Worm (Caenorhabditis elegans) whole organism, L2 larva: Measurements from ENCODE around the gene fipr-9.

ENCODE experiments used
- C34F6.9 ChIP-seq: fragments of 150-350 bp; optimal IDR thresholded peaks from 2 replicates; lab custom pipeline; 2014; ENCODE audit warnings: missing biosample characterization, missing genetic modification characterization
- R02D3.7 ChIP-seq: fragments of 150-350 bp; optimal IDR thresholded peaks from 2 replicates; lab custom pipeline; 2014; ENCODE audit warnings: missing biosample characterization, missing genetic modification characterization
- Y55F3AM.14 ChIP-seq: fragments of 200-800 bp; sonication (Bioruptor generic); optimal IDR thresholded peaks from 2 replicates; lab custom pipeline; 2018; ENCODE audit warnings: mild to moderate bottlenecking, missing genetic modification characterization, missing compliant biosample characterization
- ZK546.5 ChIP-seq: sonication (generic microtip); optimal IDR thresholded peaks from 2 replicates; lab custom pipeline; 2017; ENCODE audit warnings: missing biosample characterization, missing genetic modification characterization
- ama-1 ChIP-seq: fragments of 150-350 bp; optimal IDR thresholded peaks from 2 replicates; lab custom pipeline; 2018; ENCODE audit warnings: inconsistent platforms
- ceh-16 ChIP-seq: fragments of 150-350 bp; optimal IDR thresholded peaks from 2 replicates; lab custom pipeline; 2014; ENCODE audit warnings: missing biosample characterization, missing genetic modification characterization
- ceh-82 ChIP-seq: fragments of 150-350 bp; optimal IDR thresholded peaks from 2 replicates; lab custom pipeline; 2014; ENCODE audit warnings: missing biosample characterization, missing genetic modification characterization
- crh-2 ChIP-seq: sonication (generic microtip); optimal IDR thresholded peaks from 2 replicates; lab custom pipeline; 2017; ENCODE audit warnings: missing biosample characterization, missing genetic modification characterization
- dmd-4 ChIP-seq: sonication (generic microtip); optimal IDR thresholded peaks from 2 replicates; lab custom pipeline; 2017; ENCODE audit warnings: missing biosample characterization, missing genetic modification characterization
- egl-27 ChIP-seq: sonication (generic microtip); optimal IDR thresholded peaks from 3 replicates; lab custom pipeline; 2017; ENCODE audit warnings: missing biosample characterization, missing genetic modification reagents, missing genetic modification characterization
- elt-1 ChIP-seq: fragments of 150-350 bp; optimal IDR thresholded peaks from 2 replicates; lab custom pipeline; 2014; ENCODE audit warnings: missing biosample characterization, missing genetic modification characterization
- elt-3 ChIP-seq: sonication (generic microtip); optimal IDR thresholded peaks from 2 replicates; lab custom pipeline; 2017; ENCODE audit warnings: missing biosample characterization, missing genetic modification characterization
- fos-1 ChIP-seq: fragments of 150-350 bp; optimal IDR thresholded peaks from 2 replicates; lab custom pipeline; 2014; ENCODE audit warnings: missing biosample characterization, missing genetic modification characterization
- lin-11 ChIP-seq: fragments of 150-350 bp; sonication (generic microtip); optimal IDR thresholded peaks from 2 replicates; lab custom pipeline; 2014; ENCODE audit warnings: missing biosample characterization, missing genetic modification characterization, inconsistent platforms, mixed read lengths
- lin-39 ChIP-seq: fragments of 150-350 bp; optimal IDR thresholded peaks from 2 replicates; lab custom pipeline; 2014; ENCODE audit warnings: missing biosample characterization, missing genetic modification reagents, missing genetic modification characterization
- lsy-2 ChIP-seq, 2 experiments: fragments of 150-350 bp in 1 of 2; sonication (generic microtip) in 1 of 2; optimal IDR thresholded peaks; 2 replicates each; lab custom pipeline; 2014 to 2017; ENCODE audit warnings: missing biosample characterization in 2 of 2, missing genetic modification characterization in 2 of 2
- mab-5 ChIP-seq: fragments of 150-350 bp; optimal IDR thresholded peaks from 2 replicates; lab custom pipeline; 2014; ENCODE audit warnings: missing biosample characterization, missing genetic modification characterization
- mdl-1 ChIP-seq, 2 experiments: fragments of 150-350 bp in 1 of 2; sonication (generic microtip) in 1 of 2; optimal IDR thresholded peaks; 2 replicates each; lab custom pipeline; 2017; ENCODE audit warnings: missing biosample characterization in 2 of 2, missing genetic modification characterization in 2 of 2
- nhr-10 ChIP-seq: sonication (generic microtip); optimal IDR thresholded peaks from 2 replicates; lab custom pipeline; 2017; ENCODE audit warnings: missing biosample characterization, missing genetic modification characterization
- nhr-11 ChIP-seq: fragments of 150-350 bp; optimal IDR thresholded peaks from 2 replicates; lab custom pipeline; 2014; ENCODE audit warnings: missing biosample characterization, missing genetic modification characterization
- nhr-23 ChIP-seq: fragments of 150-350 bp; optimal IDR thresholded peaks from 2 replicates; lab custom pipeline; 2014; ENCODE audit warnings: missing biosample characterization, missing genetic modification reagents, missing genetic modification characterization
- nhr-237 ChIP-seq: fragments of 150-350 bp; optimal IDR thresholded peaks from 2 replicates; lab custom pipeline; 2014; ENCODE audit warnings: missing biosample characterization, missing genetic modification characterization
- nhr-25 ChIP-seq: fragments of 150-350 bp; sonication (generic microtip); optimal IDR thresholded peaks from 3 replicates; lab custom pipeline; 2014; ENCODE audit warnings: missing biosample characterization, missing genetic modification characterization
- nhr-6 ChIP-seq: fragments of 150-350 bp; optimal IDR thresholded peaks from 2 replicates; lab custom pipeline; 2014; ENCODE audit warnings: missing biosample characterization, missing genetic modification characterization
- nhr-77 ChIP-seq: fragments of 150-350 bp; optimal IDR thresholded peaks from 2 replicates; lab custom pipeline; 2014; ENCODE audit warnings: missing biosample characterization, missing genetic modification characterization
- peb-1 ChIP-seq: fragments of 150-350 bp; optimal IDR thresholded peaks from 2 replicates; lab custom pipeline; 2014; ENCODE audit warnings: missing biosample characterization, missing genetic modification characterization
- skn-1 ChIP-seq: sonication (generic microtip); optimal IDR thresholded peaks from 2 replicates; lab custom pipeline; 2017; ENCODE audit warnings: missing biosample characterization, missing genetic modification characterization
- sma-3 ChIP-seq: sonication (generic microtip); optimal IDR thresholded peaks from 2 replicates; lab custom pipeline; 2016; ENCODE audit warnings: missing genetic modification reagents, missing genetic modification characterization, missing compliant biosample characterization
- sma-9 ChIP-seq, 2 experiments: fragments of 150-350 bp in 1 of 2; sonication (generic microtip) in 1 of 2; optimal IDR thresholded peaks; 2 replicates each; lab custom pipeline; 2014 to 2016; ENCODE audit warnings: missing genetic modification characterization in 2 of 2, mild to moderate bottlenecking in 1 of 2, missing biosample characterization in 1 of 2, missing compliant biosample characterization in 1 of 2, missing genetic modification reagents in 1 of 2, moderate library complexity in 1 of 2
- unc-55 ChIP-seq: fragments of 150-350 bp; sonication (generic microtip); optimal IDR thresholded peaks from 3 replicates; lab custom pipeline; 2014; ENCODE audit warnings: missing biosample characterization, missing genetic modification reagents, missing genetic modification characterization
- unc-62 ChIP-seq: fragments of 150-350 bp; optimal IDR thresholded peaks from 2 replicates; lab custom pipeline; 2014; ENCODE audit warnings: missing biosample characterization, missing genetic modification reagents, missing genetic modification characterization
- zag-1 ChIP-seq: fragments of 150-350 bp; optimal IDR thresholded peaks from 2 replicates; lab custom pipeline; 2014; ENCODE audit warnings: missing biosample characterization, missing genetic modification characterization
- ztf-4 ChIP-seq: fragments of 150-350 bp; optimal IDR thresholded peaks from 2 replicates; lab custom pipeline; 2014; ENCODE audit warnings: missing biosample characterization, missing genetic modification characterization

fipr-9 gene

DNA sequence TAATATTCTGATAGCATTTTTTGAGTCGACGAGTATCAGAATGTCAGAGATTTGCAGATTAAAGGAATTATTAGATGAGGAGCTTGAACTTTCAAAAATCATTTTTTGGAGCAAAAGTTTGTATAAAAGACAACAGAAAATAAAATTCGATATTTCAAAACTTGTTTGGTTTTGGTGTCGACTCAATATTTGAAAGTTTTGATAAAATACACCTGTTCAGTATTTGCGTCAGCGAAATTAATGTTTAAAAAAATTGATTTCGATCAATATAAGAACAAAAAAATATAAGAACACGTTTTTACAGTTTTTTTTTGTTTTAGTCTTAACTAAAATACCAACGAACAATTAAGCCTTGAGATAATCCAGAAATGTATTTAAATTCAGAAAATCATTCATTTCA, 857 bp upstream of the fipr-9 start, which contains the start of gene C12D8.13:
TSS of gene C12D8.13 (minus strand) at position 101 of the 400 bp plus-strand sequence.
- no peak for TF ChIP-seq lin-39 (tag; lab: Kevin White, UChicago)
- no peak for TF ChIP-seq unc-55 (GFP tag; lab: Kevin White, UChicago)
- no peak for TF ChIP-seq zag-1
- TF ChIP-seq elt-1 = no peak
- no peak for TF ChIP-seq C34F6.9
- TF ChIP-seq Y55F3AM.14 (GFP tag; lab: Kevin White, UChicago) = no peak
- TF ChIP-seq skn-1 (tag; lab: Kevin White, UChicago) = no peak
- TF ChIP-seq sma-9 (GFP tag; optimal IDR thresholded peaks at IDR 0.05; lab: Kevin White, UChicago) = no peak
- no peak for TF ChIP-seq sma-9 (tag; optimal IDR thresholded peaks at IDR 0.05; lab: Kevin White, UChicago)
- no peak for TF ChIP-seq nhr-237 (tag; lab: Kevin White, UChicago)
- no peak for TF ChIP-seq ZK546.5
- TF ChIP-seq dmd-4 (tag; lab: Kevin White, UChicago) = no peak
- no peak for TF ChIP-seq peb-1 (tag; lab: Kevin White, UChicago)
- TF ChIP-seq ceh-82 (tag; lab: Kevin White, UChicago) = no peak
- no peak for TF ChIP-seq nhr-25 (tag; lab: Kevin White, UChicago)
- no peak for TF ChIP-seq crh-2 (tag; lab: Kevin White, UChicago)
- no peak for TF ChIP-seq mab-5 (tag; lab: Kevin White, UChicago)
- TF ChIP-seq sma-3 = no peak

- no peak for TF ChIP-seq peb-1 (tag; lab: Kevin White, UChicago)
- no peak for TF ChIP-seq elt-3 (tag; lab: Kevin White, UChicago)
- no peak for TF ChIP-seq nhr-23
- no peak for TF ChIP-seq ceh-82 (tag; lab: Kevin White, UChicago)
- TF ChIP-seq nhr-10 (tag; lab: Kevin White, UChicago) = no peak
- TF ChIP-seq ama-1 (lab: Kevin White, UChicago) = no peak
- TF ChIP-seq ceh-16 (tag; lab: Kevin White, UChicago) = no peak
- TF ChIP-seq lin-11 = no peak
- no peak for TF ChIP-seq egl-27 (tag; lab: Kevin White, UChicago)
- TF ChIP-seq unc-55 (GFP tag; lab: Kevin White, UChicago) = no peak
These were observed 545 bp downstream of the fipr-9 start, which contains the start of gene C12D8.20 for ce11 chrV:10222007-10222406. TSS of gene C12D8.20 (plus strand) at chrV:10222307.

- TF ChIP-seq C34F6.9 (no peak), fos-1 (tag; lab: Kevin White, UChicago) (peak; percentile 60)
These were observed 3.2 kb downstream of the fipr-9 start for ce11 chrV:10224619-10225018.

- TF ChIP-seq fos-1 (tag; lab: Kevin White, UChicago) (peak; percentile 62), nhr-25 (tag; lab: Kevin White, UChicago) (no peak)
- TF ChIP-seq, all 48 proteins: peak for 1
These were observed 4.1 kb downstream of the fipr-9 start, which contains the start of gene daf-36 for ce11 chrV:10225610-10226009. TSS of gene daf-36 (minus strand) at chrV:10225710.

DNA sequence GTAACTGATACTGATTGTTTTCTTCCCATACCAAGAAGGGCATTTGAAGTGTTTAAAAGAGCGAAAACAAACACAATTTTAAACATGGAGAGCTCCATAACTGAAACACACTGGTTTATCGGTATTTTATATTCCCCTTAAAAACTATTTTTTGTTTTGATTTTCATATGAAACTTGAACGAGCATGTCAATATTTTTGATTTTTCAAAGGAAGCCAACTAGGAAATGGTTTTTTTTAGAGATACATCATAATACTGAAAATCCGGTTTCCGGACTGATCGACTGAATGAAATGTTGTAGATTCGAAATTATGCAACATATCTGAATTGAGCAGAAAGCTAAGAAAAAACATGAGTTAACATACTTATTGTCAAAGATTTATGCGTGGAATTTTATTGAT, 5.9 kb downstream of the fipr-9 start, which contains the start of gene ttr-19:
TSS of gene ttr-19 (minus strand) at position 101 of the 400 bp plus-strand sequence.
- TF ChIP-seq ztf-4 (tag; lab: Kevin White, UChicago) = no peak
- TF ChIP-seq dmd-4 (tag; lab: Kevin White, UChicago) = no peak
- no peak for TF ChIP-seq ZK546.5
- no peak for TF ChIP-seq C34F6.9
- TF ChIP-seq mdl-1 (tag; optimal IDR thresholded peaks at IDR 0.05; lab: Kevin White, UChicago) = no peak
- TF ChIP-seq skn-1 (tag; lab: Kevin White, UChicago) = no peak
- no peak for TF ChIP-seq sma-9 (GFP tag; optimal IDR thresholded peaks at IDR 0.05; lab: Kevin White, UChicago)
- no peak for TF ChIP-seq sma-9 (tag; optimal IDR thresholded peaks at IDR 0.05; lab: Kevin White, UChicago)
- TF ChIP-seq lin-39 (tag; lab: Kevin White, UChicago) = no peak
- TF ChIP-seq nhr-11 (tag; lab: Kevin White, UChicago) = no peak
- no peak for TF ChIP-seq nhr-237 (tag; lab: Kevin White, UChicago)
- no peak for TF ChIP-seq sma-3
- no peak for TF ChIP-seq zag-1
- no peak for TF ChIP-seq nhr-77 (tag; lab: Kevin White, UChicago)
- no peak for TF ChIP-seq peb-1 (tag; lab: Kevin White, UChicago)
- TF ChIP-seq ceh-82 (tag; lab: Kevin White, UChicago) = no peak
- TF ChIP-seq unc-62 (GFP tag; lab: Kevin White, UChicago) = no peak
- no peak for TF ChIP-seq R02D3.7 (tag; lab: Kevin White, UChicago)
- TF ChIP-seq nhr-6 (tag; lab: Kevin White, UChicago) = no peak
- TF ChIP-seq lsy-2 (tag; optimal IDR thresholded peaks at IDR 0.05; lab: Kevin White, UChicago) = no peak
- TF ChIP-seq, all 48 proteins: peak for 0
